Fruit fly (Drosophila melanogaster) whole organism, embryonic: Measurements from ENCODE around the gene CG33325.

Experiments
- Atf6 ChIP-seq: fragments of 200-800 bp; sonication (Bioruptor generic); IDR thresholded peaks from 2 replicates; pipeline ENCODE4 v1.3.6; 2022; ENCODE audit warnings: missing biosample characterization, missing genetic modification characterization
- Bteb2 ChIP-seq: fragments of 200-800 bp; sonication (Bioruptor generic); optimal IDR thresholded peaks from 2 replicates; lab custom pipeline; 2016; ENCODE audit warnings: missing biosample characterization, missing genetic modification characterization
- CG10543 ChIP-seq: fragments of 200-800 bp; sonication (Bioruptor generic); optimal IDR thresholded peaks from 3 replicates; lab custom pipeline; 2017; ENCODE audit warnings: missing biosample characterization, mild to moderate bottlenecking, missing genetic modification characterization, moderate library complexity
- CG11093 ChIP-seq: fragments of 200-800 bp; sonication (Bioruptor generic); IDR thresholded peaks from 3 replicates; pipeline ENCODE4 v1.3.6; 2022; ENCODE audit warnings: missing biosample characterization, missing genetic modification characterization
- CG12219 ChIP-seq: fragments of 200-800 bp; sonication (Bioruptor generic); optimal IDR thresholded peaks from 3 replicates; lab custom pipeline; 2018; ENCODE audit warnings: missing biosample characterization, mild to moderate bottlenecking, missing genetic modification characterization
- CG12299 ChIP-seq: fragments of 200-800 bp; sonication (Bioruptor generic); optimal IDR thresholded peaks from 2 replicates; lab custom pipeline; 2018; ENCODE audit warnings: missing biosample characterization, mild to moderate bottlenecking, missing genetic modification characterization
- CG13296 ChIP-seq: fragments of 200-800 bp; sonication (Bioruptor generic); optimal IDR thresholded peaks from 3 replicates; lab custom pipeline; 2018; ENCODE audit warnings: missing biosample characterization, mild to moderate bottlenecking, missing genetic modification characterization
- CG13624 ChIP-seq: fragments of 200-800 bp; sonication (Bioruptor generic); optimal IDR thresholded peaks from 2 replicates; lab custom pipeline; 2016; ENCODE audit warnings: missing biosample characterization, missing genetic modification characterization
- CG17359 ChIP-seq: fragments of 200-800 bp; sonication (Bioruptor generic); optimal IDR thresholded peaks from 3 replicates; lab custom pipeline; 2018; ENCODE audit warnings: missing biosample characterization, mild to moderate bottlenecking, missing genetic modification characterization, moderate library complexity
- CG17802 ChIP-seq: fragments of 200-800 bp; sonication (Bioruptor generic); optimal IDR thresholded peaks from 2 replicates; lab custom pipeline; 2018; ENCODE audit warnings: missing biosample characterization, mild to moderate bottlenecking, missing genetic modification characterization, moderate library complexity
- CG2678 ChIP-seq: fragments of 200-800 bp; sonication (Bioruptor generic); optimal IDR thresholded peaks from 3 replicates; lab custom pipeline; 2019; ENCODE audit warnings: missing biosample characterization, mild to moderate bottlenecking, missing genetic modification characterization, moderate library complexity
- CG32772 ChIP-seq: fragments of 200-800 bp; sonication (Bioruptor generic); IDR thresholded peaks from 2 replicates; pipeline ENCODE4 v1.3.6; 2022; ENCODE audit warnings: missing biosample characterization, missing genetic modification characterization
- CG3847 ChIP-seq: fragments of 200-800 bp; sonication (Bioruptor generic); IDR thresholded peaks from 2 replicates; pipeline ENCODE4 v1.3.6; 2022; ENCODE audit warnings: missing biosample characterization, missing genetic modification characterization
- CG4328 ChIP-seq: fragments of 200-800 bp; sonication (Bioruptor generic); optimal IDR thresholded peaks from 3 replicates; lab custom pipeline; 2017; ENCODE audit warnings: missing biosample characterization, missing genetic modification reagents, missing genetic modification characterization
- CG4360 ChIP-seq: fragments of 200-800 bp; sonication (Bioruptor generic); IDR thresholded peaks from 2 replicates; pipeline ENCODE4 v1.3.6; 2022; ENCODE audit warnings: missing biosample characterization, missing genetic modification characterization
- CG7786 ChIP-seq: fragments of 200-800 bp; sonication (Bioruptor generic); optimal IDR thresholded peaks from 2 replicates; lab custom pipeline; 2016; ENCODE audit warnings: missing biosample characterization, missing genetic modification characterization
- CG7928 ChIP-seq: fragments of 200-800 bp; sonication (Bioruptor generic); optimal IDR thresholded peaks from 2 replicates; lab custom pipeline; 2017; ENCODE audit warnings: missing biosample characterization, mild to moderate bottlenecking, missing genetic modification characterization
- CG8944 ChIP-seq: fragments of 200-800 bp; sonication (Bioruptor generic); optimal IDR thresholded peaks from 3 replicates; lab custom pipeline; 2016; ENCODE audit warnings: missing biosample characterization, missing genetic modification characterization
- CG9876 ChIP-seq: fragments of 200-800 bp; sonication (Bioruptor generic); optimal IDR thresholded peaks from 2 replicates; lab custom pipeline; 2016; ENCODE audit warnings: missing biosample characterization, missing genetic modification characterization
- Dbx ChIP-seq: fragments of 200-800 bp; sonication (Bioruptor generic); IDR thresholded peaks from 3 replicates; pipeline ENCODE4 v1.3.6; 2022; ENCODE audit warnings: missing biosample characterization, missing genetic modification characterization
- Doc3 ChIP-seq: fragments of 200-800 bp; sonication (Bioruptor generic); IDR thresholded peaks from 3 replicates; pipeline ENCODE4 v1.3.6; 2022; ENCODE audit warnings: missing biosample characterization, missing genetic modification characterization; ENCODE audit not compliant: partially characterized antibody
- Ets65A ChIP-seq: fragments of 200-800 bp; sonication (Bioruptor generic); peaks from one replicate; lab custom pipeline; 2016; ENCODE audit warnings: missing biosample characterization, missing genetic modification characterization
- Ets97D ChIP-seq: fragments of 200-800 bp; sonication (Bioruptor generic); optimal IDR thresholded peaks from 3 replicates; lab custom pipeline; 2016; ENCODE audit warnings: missing biosample characterization, missing genetic modification characterization
- Fer1 ChIP-seq: fragments of 200-800 bp; sonication (Bioruptor generic); optimal IDR thresholded peaks from 2 replicates; lab custom pipeline; 2017; ENCODE audit warnings: missing biosample characterization, mild to moderate bottlenecking, missing genetic modification characterization
- H2.0 ChIP-seq: fragments of 200-800 bp; sonication (Bioruptor generic); IDR thresholded peaks from 2 replicates; pipeline ENCODE4 v1.3.6; 2022; ENCODE audit warnings: missing biosample characterization, missing genetic modification characterization
- HLH54F ChIP-seq: fragments of 200-800 bp; sonication (Bioruptor generic); optimal IDR thresholded peaks from 3 replicates; lab custom pipeline; 2016; ENCODE audit warnings: missing biosample characterization, missing genetic modification characterization
- Hmx ChIP-seq: fragments of 200-800 bp; sonication (Bioruptor generic); optimal IDR thresholded peaks from 2 replicates; lab custom pipeline; 2016; ENCODE audit warnings: missing biosample characterization, missing genetic modification characterization
- Kr ChIP-seq: fragments of 200-800 bp; sonication (Bioruptor generic); optimal IDR thresholded peaks from 2 replicates; lab custom pipeline; 2017; ENCODE audit warnings: missing biosample characterization, mild to moderate bottlenecking, missing genetic modification characterization
- Med ChIP-seq: fragments of 200-800 bp; sonication (Bioruptor generic); peaks from one replicate; lab custom pipeline; 2016; ENCODE audit warnings: missing biosample characterization, missing genetic modification characterization, mild to moderate bottlenecking, inconsistent platforms, moderate library complexity
- Nf-YB ChIP-seq: fragments of 200-800 bp; sonication (Bioruptor generic); optimal IDR thresholded peaks from 3 replicates; lab custom pipeline; 2019; ENCODE audit warnings: missing biosample characterization, mild to moderate bottlenecking, missing genetic modification characterization, moderate library complexity
- Six4 ChIP-seq: fragments of 200-800 bp; sonication (Bioruptor generic); optimal IDR thresholded peaks from 2 replicates; lab custom pipeline; 2016; ENCODE audit warnings: missing biosample characterization, missing genetic modification characterization
- YL-1 ChIP-seq: fragments of 200-800 bp; sonication (Bioruptor generic); optimal IDR thresholded peaks from 3 replicates; lab custom pipeline; 2017; ENCODE audit warnings: missing biosample characterization, mild to moderate bottlenecking, missing genetic modification characterization
- ap ChIP-seq: fragments of 200-800 bp; sonication (Bioruptor generic); IDR thresholded peaks from 2 replicates; pipeline ENCODE4 v1.3.6; 2022; ENCODE audit warnings: missing biosample characterization, missing genetic modification characterization
- crc ChIP-seq: fragments of 200-800 bp; sonication (Bioruptor generic); optimal IDR thresholded peaks from 2 replicates; lab custom pipeline; 2016; ENCODE audit warnings: missing biosample characterization, missing genetic modification characterization
- dmrt99B ChIP-seq: fragments of 200-800 bp; sonication (Bioruptor generic); optimal IDR thresholded peaks from 2 replicates; lab custom pipeline; 2018; ENCODE audit warnings: missing biosample characterization, mild to moderate bottlenecking, missing genetic modification characterization, moderate library complexity
- eve ChIP-seq, 2 experiments: fragments of >200 bp; optimal IDR thresholded peaks; 2 replicates each; lab custom pipeline; 2017; ENCODE audit warnings: missing biosample characterization in 2 of 2, missing genetic modification characterization in 2 of 2
- gem ChIP-seq: fragments of 200-800 bp; sonication (Bioruptor generic); optimal IDR thresholded peaks from 2 replicates; lab custom pipeline; 2019; ENCODE audit warnings: missing biosample characterization, mild to moderate bottlenecking, missing genetic modification characterization, moderate library complexity
- gsb ChIP-seq: fragments of 200-800 bp; sonication (Bioruptor generic); IDR thresholded peaks from 2 replicates; pipeline ENCODE4 v1.3.6; 2022; ENCODE audit warnings: missing biosample characterization, missing genetic modification characterization
- h ChIP-seq: fragments of >200 bp; optimal IDR thresholded peaks from 2 replicates; lab custom pipeline; 2017
- hth ChIP-seq: fragments of >200 bp; optimal IDR thresholded peaks from 2 replicates; lab custom pipeline; 2017; ENCODE audit warnings: inconsistent platforms
- nom ChIP-seq: fragments of 200-800 bp; sonication (Bioruptor generic); optimal IDR thresholded peaks from 2 replicates; lab custom pipeline; 2017; ENCODE audit warnings: missing biosample characterization, missing genetic modification characterization, mild to moderate bottlenecking, moderate library complexity, missing genetic modification reagents
- otp ChIP-seq: fragments of 200-800 bp; sonication (Bioruptor generic); IDR thresholded peaks from 3 replicates; pipeline ENCODE4, ENCODE4 v1.3.6; 2022; ENCODE audit warnings: missing biosample characterization, missing genetic modification characterization
- prd ChIP-seq, 3 experiments: fragments of >200 bp in 2 of 3; fragments of 200-800 bp in 1 of 3; sonication (Bioruptor generic) in 1 of 3; optimal IDR thresholded peaks in 2 of 3; IDR thresholded peaks in 1 of 3; 2 replicates in 2 of 3; 3 replicates in 1 of 3; pipeline versions ENCODE4 v1.3.6 to Lab custom; 2017 to 2022; ENCODE audit warnings: missing biosample characterization in 1 of 3, missing genetic modification characterization in 1 of 3
- rib ChIP-seq: fragments of 200-800 bp; sonication (Bioruptor generic); IDR thresholded peaks from 2 replicates; pipeline ENCODE4 v1.3.6; 2022; ENCODE audit warnings: missing biosample characterization, missing genetic modification characterization
- sens ChIP-seq: fragments of 200-800 bp; sonication (Bioruptor generic); peaks from one replicate; lab custom pipeline; 2016; ENCODE audit warnings: missing biosample characterization, missing genetic modification characterization
- seq ChIP-seq: fragments of 200-800 bp; sonication (Bioruptor generic); IDR thresholded peaks from 2 replicates; pipeline ENCODE4 v1.3.6; 2022; ENCODE audit warnings: missing biosample characterization, missing genetic modification characterization
- sqz ChIP-seq: fragments of 200-800 bp; sonication (Bioruptor generic); optimal IDR thresholded peaks from 3 replicates; lab custom pipeline; 2018; ENCODE audit warnings: missing biosample characterization, mild to moderate bottlenecking, missing genetic modification characterization
- ssp ChIP-seq: fragments of 200-800 bp; sonication (Bioruptor generic); IDR thresholded peaks from 2 replicates; pipeline ENCODE4 v1.3.6; 2022; ENCODE audit warnings: missing biosample characterization, missing genetic modification characterization
- sug ChIP-seq: fragments of 200-800 bp; optimal IDR thresholded peaks from 2 replicates; lab custom pipeline; 2019; ENCODE audit warnings: missing biosample characterization, mild to moderate bottlenecking, missing genetic modification characterization, moderate library complexity
- tgo ChIP-seq: fragments of 200-800 bp; sonication (Bioruptor generic); IDR thresholded peaks from 3 replicates; pipeline ENCODE4 v1.3.6; 2022; ENCODE audit warnings: missing biosample characterization, missing genetic modification characterization
- tna ChIP-seq: fragments of 200-800 bp; sonication (Bioruptor generic); IDR thresholded peaks from 2 replicates; pipeline ENCODE4 v1.3.6; 2022; ENCODE audit warnings: missing biosample characterization, missing genetic modification characterization; ENCODE audit not compliant: partially characterized antibody

CG33325 gene

dm6 chr3R:8654058-8654457 is 25.8 kb downstream of the CG33325 start:
- TF ChIP-seq eve (GFP tag; optimal IDR thresholded peaks at IDR 0.05; lab: Kevin White, UChicago) (no peak), CG3847 (GFP tag; lab: Robert Waterston, UW) (no peak), Doc3 (GFP tag; lab: Robert Waterston, UW) (no peak), CG10543 (GFP tag; lab: Kevin White, UChicago) (no peak), sug (tag; lab: Kevin White, UChicago) (no peak), sens (GFP tag; lab: Kevin White, UChicago) (peak; percentile 53), gsb (GFP tag; lab: Robert Waterston, UW) (0 out of 2 replicates have a peak, but pooled peaks have one; percentile 29), gem (no peak), Med (peak; percentile 75), otp (GFP tag; lab: Robert Waterston, UW) (no peak), CG7786 (GFP tag; lab: Kevin White, UChicago) (no peak), Ets65A (peak; percentile 71)

- no peak for TF ChIP-seq h (lab: Kevin White, UChicago)
- TF ChIP-seq YL-1 (GFP tag; lab: Kevin White, UChicago): peak; percentile 60
- TF ChIP-seq prd (optimal IDR thresholded peaks at IDR 0.05; lab: Kevin White, UChicago): no peak
- peak; percentile 83 for TF ChIP-seq prd (GFP tag; IDR thresholded peaks at IDR 0.05; lab: Robert Waterston, UW)
- peak; percentile 62 for TF ChIP-seq CG8944 (GFP tag; lab: Kevin White, UChicago)
- TF ChIP-seq CG11093: 0 out of 3 replicates have a peak, but pooled peaks have one; percentile 40
- TF ChIP-seq Atf6 (GFP tag; lab: Robert Waterston, UW): peak; percentile 58
- no peak for TF ChIP-seq Nf-YB (GFP tag; lab: Kevin White, UChicago)
- TF ChIP-seq nom: peak; percentile 12
- peak; percentile 47 for TF ChIP-seq Six4
- peak; percentile 60 for TF ChIP-seq CG32772 (GFP tag; lab: Robert Waterston, UW)
- no peak for TF ChIP-seq rib (GFP tag; lab: Robert Waterston, UW)
- TF ChIP-seq Kr (GFP tag; lab: Kevin White, UChicago): peak; percentile 10
- peak; percentile 57 for TF ChIP-seq Ets97D
- TF ChIP-seq ssp: peak; percentile 58
- TF ChIP-seq CG13624 (GFP tag; lab: Kevin White, UChicago): peak; percentile 74
- TF ChIP-seq tgo: peak; percentile 76
- TF ChIP-seq sqz (GFP tag; lab: Kevin White, UChicago): no peak
- no peak for TF ChIP-seq CG12299
- no peak for TF ChIP-seq CG17802
- TF ChIP-seq Fer1 (GFP tag; lab: Kevin White, UChicago): peak; percentile 65
- TF ChIP-seq CG4328: no peak
- peak; percentile 56 for TF ChIP-seq CG13296 (GFP tag; lab: Kevin White, UChicago)
- TF ChIP-seq CG9876: no peak
- TF ChIP-seq Dbx (GFP tag; lab: Robert Waterston, UW): peak; percentile 77
- no peak for TF ChIP-seq ap (GFP tag; lab: Robert Waterston, UW)
- TF ChIP-seq CG2678 (tag; lab: Kevin White, UChicago): peak; percentile 71
- 0 out of 2 replicates have a peak, but pooled peaks have one; percentile 34 for TF ChIP-seq seq (GFP tag; lab: Robert Waterston, UW)
- TF ChIP-seq Bteb2 (GFP tag; lab: Kevin White, UChicago): peak; percentile 62
- TF ChIP-seq H2.0 (GFP tag; lab: Robert Waterston, UW): peak; percentile 56
- TF ChIP-seq Med: peak; percentile 92
- TF ChIP-seq CG4360 (GFP tag; lab: Robert Waterston, UW): no peak
- no peak for TF ChIP-seq hth (lab: Kevin White, UChicago)
- TF ChIP-seq CG7928 (GFP tag; lab: Kevin White, UChicago): peak; percentile 69
- TF ChIP-seq HLH54F (GFP tag; lab: Kevin White, UChicago): peak; percentile 74
- TF ChIP-seq Hmx (GFP tag; lab: Kevin White, UChicago): peak; percentile 0
- TF ChIP-seq CG12219 (GFP tag; lab: Kevin White, UChicago): no peak
- peak; percentile 2 for TF ChIP-seq crc (GFP tag; lab: Kevin White, UChicago)
- peak; percentile 28 for TF ChIP-seq dmrt99B (tag; lab: Kevin White, UChicago)
- peak; percentile 62; the same call in 1 of the 2 replicates for TF ChIP-seq tna (GFP tag; lab: Robert Waterston, UW)
- TF ChIP-seq CG17359 (tag; lab: Kevin White, UChicago): peak; percentile 61
Observed at dm6 chr3R:8652731-8653130, 27.1 kb downstream of the CG33325 start, which contains the start of the genes Sys1 and Dhod. Sys1 (plus strand) TSS chr3R:8652821. Dhod (minus strand) TSS chr3R:8652916.
